Worm (Caenorhabditis elegans): ENCODE data around the gene clec-213.
A peak's percentile ranks its signal among the peaks of the same experiment; 100 is the strongest.

Gene clec-213

DNA sequence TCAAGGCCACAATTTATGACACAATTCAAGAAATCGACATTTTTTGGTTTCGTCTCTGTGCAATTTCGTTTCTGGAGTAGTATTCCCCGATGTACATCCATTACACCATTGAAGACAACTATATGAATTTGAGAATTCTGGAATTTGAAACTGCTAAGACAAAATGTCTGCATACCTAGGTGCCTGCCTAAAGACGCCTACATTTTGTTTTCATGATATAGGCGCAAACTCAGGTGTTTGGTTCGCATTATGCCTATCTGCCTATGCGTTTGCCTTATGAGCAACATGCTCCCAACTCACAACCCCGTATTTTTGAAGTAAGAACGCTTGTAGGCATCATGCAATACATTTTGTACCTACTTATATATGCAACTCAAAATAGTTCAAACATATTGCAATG, 34.0 kb upstream of the clec-213 start, which contains the start of gene F19F10.14:
F19F10.14 (minus strand) TSS at position 101 of the 400 bp plus-strand sequence.
- no peak for TF ChIP-seq lin-13 (tag; optimal IDR thresholded peaks at IDR 0.05)
- TF ChIP-seq ceh-83 (GFP tag; optimal IDR thresholded peaks at IDR 0.05) = no peak
- no peak for TF ChIP-seq nhr-237 (tag; optimal IDR thresholded peaks at IDR 0.05)
- no peak for TF ChIP-seq zip-8 (tag; optimal IDR thresholded peaks at IDR 0.05)
- no peak for TF ChIP-seq nhr-28 (tag; optimal IDR thresholded peaks at IDR 0.05)
- TF ChIP-seq nhr-12 (tag; optimal IDR thresholded peaks at IDR 0.05) = no peak

DNA sequence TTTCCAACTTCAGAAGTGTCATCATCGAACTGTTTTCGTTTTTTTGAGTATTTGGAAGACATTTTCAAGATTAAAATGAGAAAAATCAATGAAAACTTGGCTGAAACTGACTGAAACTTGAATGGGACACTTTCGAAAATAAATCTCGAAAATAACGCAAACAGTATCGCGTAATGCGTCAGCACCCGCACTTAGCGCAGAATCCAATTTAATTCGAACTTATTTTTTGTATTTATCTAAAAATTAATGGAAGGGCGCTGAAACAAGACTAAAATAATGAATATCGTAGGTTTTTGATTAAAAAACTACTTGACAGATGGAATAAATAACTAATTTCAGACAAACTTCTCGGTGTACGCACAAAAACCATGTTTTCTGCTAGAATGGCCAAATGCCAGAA, 29.4 kb upstream of the clec-213 start, which contains the start of the genes snu-66 and ints-9:
snu-66 (minus strand) TSS at position 108 of the 400 bp plus-strand sequence.
ints-9 (plus strand) TSS at position 240 of the 400 bp plus-strand sequence.
- TF ChIP-seq ceh-39 (tag; optimal IDR thresholded peaks at IDR 0.05) (no peak), tbx-8 (GFP tag; optimal IDR thresholded peaks at IDR 0.05) (no peak), nhr-237 (tag; optimal IDR thresholded peaks at IDR 0.05) (no peak), unc-120 (tag; optimal IDR thresholded peaks at IDR 0.05; ENCODE audit: poor library complexity, severe bottlenecking) (no peak), mep-1 (tag; optimal IDR thresholded peaks at IDR 0.05) (peak; percentile 13), hlh-1 (tag; optimal IDR thresholded peaks at IDR 0.05) (peak; percentile 6), pha-4 (tag; optimal IDR thresholded peaks at IDR 0.05) (peak; percentile 32), ces-1 (GFP tag; optimal IDR thresholded peaks at IDR 0.05) (peak; percentile 67)

DNA sequence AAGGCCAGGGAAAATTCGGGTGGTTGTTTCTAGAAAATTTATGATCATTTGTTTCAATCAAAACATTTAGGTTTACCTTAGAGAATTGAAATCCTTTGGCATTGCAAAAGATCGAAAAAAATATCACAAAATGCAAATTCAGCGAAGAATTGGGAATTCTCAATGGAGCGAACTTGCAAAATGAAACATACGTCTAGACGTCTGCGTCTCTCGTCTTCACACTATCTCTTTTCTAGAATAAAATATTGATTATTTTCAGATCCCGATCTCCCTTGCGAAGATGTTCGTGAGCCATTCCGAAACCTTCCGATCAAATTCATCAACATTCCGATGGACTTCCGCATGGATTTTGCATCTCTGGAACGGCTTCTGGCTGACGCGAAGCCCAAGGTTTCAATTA, 24.6 kb upstream of the clec-213 start, which contains the start of gene ets-6:
ets-6 (minus strand) TSS at position 169 of the 400 bp plus-strand sequence.
- TF ChIP-seq snpc-4 (tag; optimal IDR thresholded peaks at IDR 0.05) (no peak), sptf-1 (tag; optimal IDR thresholded peaks at IDR 0.05) (no peak), unc-120 (tag; optimal IDR thresholded peaks at IDR 0.05; ENCODE audit: poor library complexity, severe bottlenecking) (no peak), mls-2 (tag; optimal IDR thresholded peaks at IDR 0.05) (no peak), mep-1 (tag; optimal IDR thresholded peaks at IDR 0.05) (peak; percentile 53), zip-8 (tag; optimal IDR thresholded peaks at IDR 0.05) (no peak), pha-4 (tag; optimal IDR thresholded peaks at IDR 0.05) (peak; percentile 47), ham-2 (GFP tag; optimal IDR thresholded peaks at IDR 0.05) (no peak), ces-1 (GFP tag; optimal IDR thresholded peaks at IDR 0.05) (peak; percentile 48), sem-2 (GFP tag; optimal IDR thresholded peaks at IDR 0.05) (no peak), nhr-2 (tag; optimal IDR thresholded peaks at IDR 0.05) (no peak), flh-1 (GFP tag; optimal IDR thresholded peaks at IDR 0.05) (no peak), ceh-83 (GFP tag; optimal IDR thresholded peaks at IDR 0.05) (no peak), hlh-1 (tag; optimal IDR thresholded peaks at IDR 0.05) (no peak), lsy-2 (tag; optimal IDR thresholded peaks at IDR 0.05) (no peak), blmp-1 (tag; optimal IDR thresholded peaks at IDR 0.05) (no peak), nhr-237 (tag; optimal IDR thresholded peaks at IDR 0.05) (peak; percentile 30), unc-39 (tag; optimal IDR thresholded peaks at IDR 0.05) (no peak), lin-32 (GFP tag; optimal IDR thresholded peaks at IDR 0.05) (no peak), lin-13 (tag; optimal IDR thresholded peaks at IDR 0.05) (no peak), ceh-39 (tag; optimal IDR thresholded peaks at IDR 0.05) (no peak), ceh-43 (GFP tag; optimal IDR thresholded peaks at IDR 0.05) (no peak), tbx-8 (GFP tag; optimal IDR thresholded peaks at IDR 0.05) (no peak), ztf-11 (tag; optimal IDR thresholded peaks at IDR 0.05) (no peak), unc-62 (GFP tag; optimal IDR thresholded peaks at IDR 0.05) (no peak), M03D4.4 (tag; optimal IDR thresholded peaks at IDR 0.05) (no peak), cnd-1 (tag; optimal IDR thresholded peaks at IDR 0.05) (no peak), mab-5 (tag; optimal IDR thresholded peaks at IDR 0.05) (no peak), nhr-12 (tag; optimal IDR thresholded peaks at IDR 0.05) (no peak)

DNA sequence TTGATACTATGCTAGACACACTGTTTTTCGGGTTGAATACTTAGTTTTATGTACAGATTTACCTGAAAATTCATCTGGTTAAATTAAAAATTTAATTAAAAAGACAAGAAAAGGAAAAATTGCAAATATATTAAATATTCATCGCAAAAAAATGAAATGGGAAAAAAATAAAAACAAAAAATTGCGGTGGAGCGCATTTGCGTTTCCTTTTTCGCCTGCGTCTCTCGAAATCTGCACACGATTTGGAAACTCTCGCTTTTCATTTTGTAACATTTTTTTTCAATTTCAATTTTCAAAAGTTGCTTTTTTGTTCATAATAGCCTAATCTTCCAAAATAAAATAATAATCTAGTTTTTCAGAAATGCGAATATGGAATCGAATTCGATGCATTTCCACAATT, 17.3 kb upstream of the clec-213 start, which contains the start of the genes F19F10.11 and C50E3.5:
F19F10.11 (minus strand) TSS at position 68 of the 400 bp plus-strand sequence.
C50E3.5 (plus strand) TSS at position 360 of the 400 bp plus-strand sequence.
- peak; percentile 52 for TF ChIP-seq mep-1 (tag; optimal IDR thresholded peaks at IDR 0.05)
- peak; percentile 5 for TF ChIP-seq lsy-2 (tag; optimal IDR thresholded peaks at IDR 0.05)
- peak; percentile 20 for TF ChIP-seq ces-1 (GFP tag; optimal IDR thresholded peaks at IDR 0.05)
- no peak for TF ChIP-seq unc-39 (tag; optimal IDR thresholded peaks at IDR 0.05)

DNA sequence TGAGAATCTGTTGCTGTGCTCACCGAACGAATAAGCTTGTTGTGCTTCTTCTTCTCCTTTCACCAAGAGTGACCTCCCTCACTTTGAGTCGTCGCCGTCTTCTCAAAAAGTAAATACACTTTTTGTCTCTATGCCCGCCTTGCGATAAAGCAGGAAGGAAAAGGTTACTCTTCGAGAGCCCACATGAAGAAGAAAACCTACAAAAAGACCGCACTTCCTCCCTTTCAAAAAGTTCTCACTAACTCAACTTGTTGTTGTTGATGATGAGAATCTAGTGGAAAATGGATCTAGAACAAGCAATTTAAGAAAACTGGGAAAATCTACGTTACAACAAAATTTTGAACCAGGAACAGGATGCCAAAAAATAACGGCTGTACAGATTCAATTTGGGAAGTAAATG, 14.5 kb upstream of the clec-213 start, which contains the start of gene C50E3.6:
C50E3.6 (minus strand) TSS at position 101 of the 400 bp plus-strand sequence.
- no peak for TF ChIP-seq zip-8 (tag; optimal IDR thresholded peaks at IDR 0.05)
- TF ChIP-seq lin-32 (GFP tag; optimal IDR thresholded peaks at IDR 0.05) = no peak
- TF ChIP-seq ztf-11 (tag; optimal IDR thresholded peaks at IDR 0.05) = no peak
- TF ChIP-seq M03D4.4 (tag; optimal IDR thresholded peaks at IDR 0.05) = no peak
